Fruit fly (Drosophila melanogaster) whole organism, embryonic: ENCODE measurements around the gene drm.

Experiments
- CG12155 ChIP-seq: fragments of 200-800 bp; sonication (Bioruptor generic); optimal IDR thresholded peaks from 3 replicates; lab custom pipeline; 2016; ENCODE audit warnings: missing biosample characterization, missing genetic modification characterization
- CG12236 ChIP-seq: fragments of 200-800 bp; sonication (Bioruptor generic); optimal IDR thresholded peaks from 2 replicates; lab custom pipeline; 2016; ENCODE audit warnings: missing biosample characterization, missing genetic modification characterization
- CG8478 ChIP-seq: fragments of >200 bp; optimal IDR thresholded peaks from 2 replicates; lab custom pipeline; 2018
- so ChIP-seq: fragments of 200-800 bp; sonication (Bioruptor generic); IDR thresholded peaks from 3 replicates; pipeline ENCODE4 v1.3.6; 2022; ENCODE audit warnings: missing biosample characterization, missing genetic modification characterization
- vfl ChIP-seq: fragments of 200-800 bp; sonication (Bioruptor generic); optimal IDR thresholded peaks from 2 replicates; lab custom pipeline; 2016; ENCODE audit warnings: missing biosample characterization, missing genetic modification characterization

- TF ChIP-seq CG12155 (GFP tag; lab: Kevin White, UChicago) (no peak), vfl (GFP tag; lab: Kevin White, UChicago) (no peak), so (GFP tag; lab: Robert Waterston, UW) (peak; percentile 27; the same call in 1 of the 3 replicates), CG8478 (lab: Kevin White, UChicago) (peak; percentile 29), CG12236 (GFP tag; lab: Kevin White, UChicago) (no peak)
Measured at dm6 chr2L:3580668-3581172, 41.7 kb downstream of the drm start, which contains the start of gene sob.
